Fruit fly (Drosophila melanogaster): ENCODE measurements around the gene Mlp84B.

Mlp84B gene

DNA sequence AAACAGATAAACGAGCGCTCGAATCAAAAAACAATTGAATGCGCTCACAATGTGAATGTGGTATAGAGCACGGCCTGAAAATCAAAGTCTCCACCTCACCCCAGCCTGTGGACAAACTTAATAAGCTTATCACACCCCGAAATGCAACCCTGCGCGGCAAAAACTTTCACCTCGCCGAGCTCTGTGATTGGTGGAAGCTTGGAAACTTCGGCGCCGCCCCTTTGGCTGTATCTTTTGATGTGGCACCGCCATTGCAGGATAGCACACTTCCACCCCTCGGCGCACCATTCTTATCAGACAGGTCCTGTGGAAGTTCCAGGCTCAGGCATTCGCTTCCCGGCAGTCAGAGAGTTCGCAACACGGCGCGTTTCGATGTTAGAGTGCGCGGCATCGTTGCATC is 18.3 kb upstream of the Mlp84B start, which contains the start of gene Fer1:
Gene Fer1, plus strand, starts transcription at position 326 of the 400 bp plus-strand sequence.
- no peak for TF ChIP-seq Blimp-1 (GFP tag; optimal IDR thresholded peaks at IDR 0.05)
- TF ChIP-seq salr (GFP tag; optimal IDR thresholded peaks at IDR 0.05), result no peak
- TF ChIP-seq Hr38 (GFP tag; optimal IDR thresholded peaks at IDR 0.05), result no peak

DNA sequence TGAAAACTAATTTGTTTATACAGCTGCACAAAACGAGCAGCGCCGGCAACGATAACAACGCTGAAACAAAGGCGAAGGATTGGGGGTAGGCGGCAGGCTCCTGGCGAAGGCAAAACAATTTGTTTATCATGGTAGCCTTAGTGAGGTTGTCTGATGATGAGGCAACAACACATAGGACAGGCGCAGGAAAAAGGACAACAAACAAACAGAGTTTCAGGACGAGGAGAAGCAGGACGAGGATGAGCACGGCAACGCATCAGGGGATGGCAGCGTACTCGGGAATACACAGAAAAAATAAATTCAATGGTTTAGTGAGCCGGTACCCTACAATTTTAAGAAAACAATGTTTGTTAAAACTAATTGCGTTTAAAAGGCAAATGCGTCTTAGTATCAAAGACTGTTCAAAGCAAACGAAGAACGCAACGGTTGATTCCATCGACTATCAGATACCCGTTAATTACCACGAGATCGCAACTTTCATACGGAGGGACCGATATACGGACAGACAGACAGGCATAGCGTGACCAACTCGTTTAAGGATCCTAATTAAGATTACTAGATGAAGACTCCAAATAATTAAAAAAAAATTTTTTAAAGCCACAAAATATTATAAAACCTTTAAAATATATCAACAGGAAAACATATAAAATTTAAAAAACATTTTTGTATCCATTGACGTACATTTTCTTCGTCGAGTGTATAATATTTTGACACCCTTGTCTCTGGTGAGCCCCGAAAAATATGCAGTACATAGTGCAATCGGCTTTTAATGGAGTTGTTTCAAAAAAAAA is 17.4 kb upstream of the Mlp84B start:
- TF ChIP-seq CG4318 (GFP tag; optimal IDR thresholded peaks at IDR 0.05) (no peak), CG3919 (GFP tag; optimal IDR thresholded peaks at IDR 0.05) (no peak), fkh (GFP tag; optimal IDR thresholded peaks at IDR 0.05) (no peak), dsx (GFP tag; optimal IDR thresholded peaks at IDR 0.05; ENCODE audit: poor library complexity, severe bottlenecking) (no peak), CG11294 (GFP tag; IDR thresholded peaks at IDR 0.05) (no peak), topi (GFP tag; optimal IDR thresholded peaks at IDR 0.05) (no peak), cyc (GFP tag; optimal IDR thresholded peaks at IDR 0.05) (no peak), net (GFP tag; optimal IDR thresholded peaks at IDR 0.05) (no peak), Blimp-1 (GFP tag; optimal IDR thresholded peaks at IDR 0.05) (no peak), CG32006 (GFP tag; optimal IDR thresholded peaks at IDR 0.05) (no peak), acj6 (GFP tag; optimal IDR thresholded peaks at IDR 0.05) (no peak), Ets21C (GFP tag; optimal IDR thresholded peaks at IDR 0.05) (no peak), Ets96B (tag; optimal IDR thresholded peaks at IDR 0.05) (no peak)

DNA sequence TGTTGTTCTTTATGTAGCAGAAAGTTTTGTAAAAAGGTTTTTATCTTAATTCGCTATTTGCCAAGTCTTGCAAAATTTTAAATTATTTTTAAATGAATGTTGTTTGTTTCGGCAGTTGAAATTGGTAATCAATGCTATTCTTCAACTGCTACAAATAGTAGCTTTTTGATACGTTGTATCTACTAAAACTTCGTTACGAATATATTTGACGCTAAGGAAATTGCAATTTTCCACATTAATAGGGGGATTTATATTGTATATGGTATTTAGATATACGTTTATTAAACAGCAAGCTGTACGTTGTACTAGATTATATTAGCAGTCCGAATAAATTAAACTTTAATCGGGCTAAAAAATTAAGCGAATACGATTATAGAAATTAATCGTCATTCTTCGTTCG is 13.7 kb upstream of the Mlp84B start, which contains the start of gene CG31493:
Gene CG31493, plus strand, starts transcription at position 301 of the 400 bp plus-strand sequence.
- no peak for TF ChIP-seq CG34406 (GFP tag; optimal IDR thresholded peaks at IDR 0.05)
- no peak for TF ChIP-seq Ets21C (GFP tag; optimal IDR thresholded peaks at IDR 0.05)
- no peak for TF ChIP-seq CG11294 (GFP tag; IDR thresholded peaks at IDR 0.05)
- no peak for TF ChIP-seq CG6792 (GFP tag; optimal IDR thresholded peaks at IDR 0.05)
- no peak for TF ChIP-seq dsx (GFP tag; optimal IDR thresholded peaks at IDR 0.05; ENCODE audit: poor library complexity, severe bottlenecking)
- TF ChIP-seq topi (GFP tag; optimal IDR thresholded peaks at IDR 0.05), result no peak
- no peak for TF ChIP-seq vri (GFP tag; optimal IDR thresholded peaks at IDR 0.05)

DNA sequence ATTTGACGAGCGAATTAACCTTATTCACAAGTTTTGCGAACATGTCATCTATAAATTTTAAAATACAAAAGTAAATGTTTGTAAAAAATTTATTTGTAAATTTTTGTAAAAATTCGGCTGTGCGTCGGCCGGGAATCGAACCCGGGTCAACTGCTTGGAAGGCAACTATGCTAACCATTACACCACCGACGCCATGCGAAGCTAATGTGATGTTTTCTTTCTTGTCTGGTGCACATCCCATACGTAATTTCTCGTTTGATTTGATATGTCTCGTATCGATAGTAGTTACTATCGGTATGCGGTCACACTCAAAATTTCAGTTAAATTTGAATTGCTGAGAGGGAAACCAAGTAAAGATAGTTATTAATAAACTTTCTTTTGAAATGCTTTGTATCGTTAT is 13.3 kb upstream of the Mlp84B start:
- TF ChIP-seq eg (GFP tag; IDR thresholded peaks at IDR 0.05) (no peak), Hr38 (GFP tag; optimal IDR thresholded peaks at IDR 0.05) (no peak), Eip78C (GFP tag) (peak; percentile 58), svp (GFP tag) (peak; percentile 70), dsx (GFP tag; optimal IDR thresholded peaks at IDR 0.05; ENCODE audit: poor library complexity, severe bottlenecking) (no peak), topi (GFP tag; optimal IDR thresholded peaks at IDR 0.05) (peak; percentile 14), cyc (GFP tag; optimal IDR thresholded peaks at IDR 0.05) (no peak), CG10631 (GFP tag; optimal IDR thresholded peaks at IDR 0.05) (no peak), CG10669 (GFP tag; optimal IDR thresholded peaks at IDR 0.05) (no peak), esn (GFP tag; optimal IDR thresholded peaks at IDR 0.05) (peak; percentile 46)

DNA sequence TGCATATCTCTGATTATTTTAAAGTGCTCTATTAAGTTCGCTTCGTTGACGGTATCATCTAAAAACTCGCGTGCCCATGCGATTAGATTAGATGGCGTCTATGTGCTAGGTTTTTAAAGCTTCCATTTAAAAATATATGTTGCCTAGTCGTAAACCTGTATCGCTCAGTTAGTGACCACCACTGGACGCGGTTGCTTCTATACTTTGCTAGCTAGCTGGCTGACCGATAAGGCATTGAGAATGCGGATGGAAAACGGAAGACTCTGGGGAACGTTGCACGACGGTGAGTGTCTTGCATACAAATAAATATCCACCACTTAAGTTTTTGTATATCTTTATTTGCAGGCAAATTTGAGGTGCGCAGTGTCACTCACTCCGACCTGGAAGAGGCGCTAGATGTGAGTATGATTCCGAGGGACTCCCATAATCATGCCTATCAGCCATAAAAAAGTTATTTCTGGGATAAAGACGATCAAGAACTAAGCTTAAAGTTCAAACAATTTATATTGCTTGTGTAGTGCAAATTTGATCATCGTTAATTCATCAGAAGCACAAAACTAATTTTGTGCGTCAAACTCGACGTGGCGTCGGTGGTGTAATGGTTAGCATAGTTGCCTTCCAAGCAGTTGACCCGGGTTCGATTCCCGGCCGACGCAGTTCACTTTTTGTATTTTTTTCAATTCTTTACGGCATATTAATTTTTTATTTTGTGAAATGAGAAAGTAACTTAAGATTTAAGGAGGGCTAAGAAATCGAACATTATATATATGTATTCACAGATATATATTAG is 11.9 kb upstream of the Mlp84B start, which contains the start of gene CG31248:
Gene CG31248, plus strand, starts transcription at position 41 of the 790 bp plus-strand sequence.
- TF ChIP-seq dsx (GFP tag; optimal IDR thresholded peaks at IDR 0.05; ENCODE audit: poor library complexity, severe bottlenecking), result no peak
- no peak for TF ChIP-seq Smox (GFP tag; optimal IDR thresholded peaks at IDR 0.05)
- TF ChIP-seq CG6163 (GFP tag; IDR thresholded peaks at IDR 0.05), result no peak
- no peak for TF ChIP-seq Sox15 (GFP tag; optimal IDR thresholded peaks at IDR 0.05)
- TF ChIP-seq achi (GFP tag; optimal IDR thresholded peaks at IDR 0.05), result no peak
- TF ChIP-seq CG6854 (GFP tag; optimal IDR thresholded peaks at IDR 0.05), result peak; percentile 27
- TF ChIP-seq fkh (GFP tag; optimal IDR thresholded peaks at IDR 0.05), result no peak
- TF ChIP-seq CG15336 (GFP tag; IDR thresholded peaks at IDR 0.05), result 0 out of 2 replicates have a peak, but pooled peaks have one; percentile 6
- TF ChIP-seq CG6276 (GFP tag; optimal IDR thresholded peaks at IDR 0.05), result peak; percentile 31
- no peak for TF ChIP-seq CG3032 (tag; optimal IDR thresholded peaks at IDR 0.05)
- TF ChIP-seq CG8119 (GFP tag; IDR thresholded peaks at IDR 0.05), result no peak; the same call in 2 of the 3 replicates
- peak; percentile 31 for TF ChIP-seq svp (GFP tag)
- no peak for TF ChIP-seq CG6792 (GFP tag; optimal IDR thresholded peaks at IDR 0.05)
- TF ChIP-seq esn (GFP tag; optimal IDR thresholded peaks at IDR 0.05), result no peak
- TF ChIP-seq CG8632 (GFP tag; optimal IDR thresholded peaks at IDR 0.05), result no peak
- TF ChIP-seq Sox14 (GFP tag; optimal IDR thresholded peaks at IDR 0.05), result no peak
- no peak for TF ChIP-seq salr (GFP tag; optimal IDR thresholded peaks at IDR 0.05)
- no peak for TF ChIP-seq Eip93F (GFP tag; optimal IDR thresholded peaks at IDR 0.05)
- TF ChIP-seq cyc (GFP tag; optimal IDR thresholded peaks at IDR 0.05), result no peak
- TF ChIP-seq CG34406 (GFP tag; optimal IDR thresholded peaks at IDR 0.05), result no peak
- no peak for TF ChIP-seq Ets96B (tag; optimal IDR thresholded peaks at IDR 0.05)

Measured in whole organism, prepupa.